Fruit fly (Drosophila melanogaster) whole organism, embryonic: ENCODE results near the gene NANS.

Experiments
- CG12104 ChIP-seq: fragments of 200-800 bp; sonication (Bioruptor generic); optimal IDR thresholded peaks from 3 replicates; lab custom pipeline; 2016; ENCODE audit warnings: missing biosample characterization, missing genetic modification characterization
- CG12659 ChIP-seq: fragments of 200-800 bp; sonication (Bioruptor generic); optimal IDR thresholded peaks from 3 replicates; lab custom pipeline; 2017; ENCODE audit warnings: mild to moderate bottlenecking, missing biosample characterization, missing genetic modification reagents, missing genetic modification characterization
- CG13287 ChIP-seq: fragments of 200-800 bp; sonication (Bioruptor generic); IDR thresholded peaks from 2 replicates; pipeline ENCODE4 v1.3.6; 2022; ENCODE audit warnings: missing biosample characterization, missing genetic modification characterization; ENCODE audit not compliant: partially characterized antibody
- CG15514 ChIP-seq: fragments of 200-800 bp; sonication (Bioruptor generic); optimal IDR thresholded peaks from 3 replicates; lab custom pipeline; 2017; ENCODE audit warnings: missing biosample characterization, missing genetic modification characterization, mild to moderate bottlenecking, moderate library complexity, missing genetic modification reagents
- CG30020 ChIP-seq: fragments of 200-800 bp; optimal IDR thresholded peaks from 2 replicates; lab custom pipeline; 2019; ENCODE audit warnings: missing biosample characterization, mild to moderate bottlenecking, missing genetic modification characterization, moderate library complexity
- CG31365 ChIP-seq: fragments of 200-800 bp; sonication (Bioruptor generic); optimal IDR thresholded peaks from 2 replicates; lab custom pipeline; 2018; ENCODE audit warnings: missing biosample characterization, mild to moderate bottlenecking, missing genetic modification characterization
- CG5245 ChIP-seq: fragments of 200-800 bp; sonication (Bioruptor generic); optimal IDR thresholded peaks from 3 replicates; lab custom pipeline; 2016; ENCODE audit warnings: missing biosample characterization, missing genetic modification characterization
- CG9437 ChIP-seq: fragments of 200-800 bp; sonication (Bioruptor generic); optimal IDR thresholded peaks from 2 replicates; lab custom pipeline; 2018; ENCODE audit warnings: missing biosample characterization, mild to moderate bottlenecking, missing genetic modification characterization
- CoRest ChIP-seq: fragments of 200-800 bp; sonication (Bioruptor generic); optimal IDR thresholded peaks from 3 replicates; lab custom pipeline; 2018; ENCODE audit warnings: missing biosample characterization, mild to moderate bottlenecking, missing genetic modification characterization, moderate library complexity
- Dp ChIP-seq: fragments of 200-800 bp; sonication (Bioruptor generic); optimal IDR thresholded peaks from 2 replicates; lab custom pipeline; 2018; ENCODE audit warnings: missing biosample characterization, mild to moderate bottlenecking, missing genetic modification characterization, moderate library complexity
- Ets65A ChIP-seq: fragments of 200-800 bp; sonication (Bioruptor generic); peaks from one replicate; lab custom pipeline; 2016; ENCODE audit warnings: missing biosample characterization, missing genetic modification characterization
- Ets97D ChIP-seq: fragments of 200-800 bp; sonication (Bioruptor generic); optimal IDR thresholded peaks from 3 replicates; lab custom pipeline; 2016; ENCODE audit warnings: missing biosample characterization, missing genetic modification characterization
- Hand ChIP-seq: fragments of 200-800 bp; sonication (Bioruptor generic); optimal IDR thresholded peaks from 2 replicates; lab custom pipeline; 2017; ENCODE audit warnings: mild to moderate bottlenecking, missing biosample characterization, missing genetic modification reagents, missing genetic modification characterization
- MBD-R2 ChIP-seq: fragments of 200-800 bp; sonication (Bioruptor generic); IDR thresholded peaks from 2 replicates; pipeline ENCODE4 v1.3.6; 2022; ENCODE audit warnings: missing biosample characterization, missing genetic modification characterization
- Neu2 ChIP-seq: fragments of 200-800 bp; sonication (Bioruptor generic); optimal IDR thresholded peaks from 3 replicates; lab custom pipeline; 2016; ENCODE audit warnings: missing biosample characterization, missing genetic modification characterization, borderline replicate concordance
- Oli ChIP-seq: fragments of 200-800 bp; sonication (Bioruptor generic); optimal IDR thresholded peaks from 2 replicates; lab custom pipeline; 2018; ENCODE audit warnings: missing biosample characterization, mild to moderate bottlenecking, missing genetic modification characterization, moderate library complexity
- Opbp ChIP-seq: fragments of 200-800 bp; sonication (Bioruptor generic); IDR thresholded peaks from 3 replicates; pipeline ENCODE4 v1.3.6; 2022; ENCODE audit warnings: missing biosample characterization, missing genetic modification characterization; ENCODE audit not compliant: partially characterized antibody
- Scr ChIP-seq: fragments of 200-800 bp; sonication (Bioruptor generic); IDR thresholded peaks from 2 replicates; pipeline ENCODE4 v1.3.6; 2022; ENCODE audit warnings: missing biosample characterization, missing genetic modification characterization; ENCODE audit not compliant: partially characterized antibody
- Side ChIP-seq: fragments of 200-800 bp; sonication (Bioruptor generic); optimal IDR thresholded peaks from 2 replicates; lab custom pipeline; 2016; ENCODE audit warnings: missing biosample characterization, missing genetic modification characterization
- YL-1 ChIP-seq: fragments of 200-800 bp; sonication (Bioruptor generic); optimal IDR thresholded peaks from 3 replicates; lab custom pipeline; 2017; ENCODE audit warnings: missing biosample characterization, mild to moderate bottlenecking, missing genetic modification characterization
- cg ChIP-seq: fragments of 200-800 bp; sonication (Bioruptor generic); optimal IDR thresholded peaks from 3 replicates; lab custom pipeline; 2019; ENCODE audit warnings: missing biosample characterization, mild to moderate bottlenecking, missing genetic modification characterization, moderate library complexity
- disco-r ChIP-seq: fragments of 200-800 bp; sonication (Bioruptor generic); optimal IDR thresholded peaks from 2 replicates; lab custom pipeline; 2016; ENCODE audit warnings: missing biosample characterization, missing genetic modification characterization
- eve ChIP-seq, 2 experiments: fragments of >200 bp; optimal IDR thresholded peaks; 2 replicates each; lab custom pipeline; 2017; ENCODE audit warnings: missing biosample characterization in 2 of 2, missing genetic modification characterization in 2 of 2
- ftz-f1 ChIP-seq: fragments of 200-800 bp; sonication (Bioruptor generic); optimal IDR thresholded peaks from 2 replicates; lab custom pipeline; 2016; ENCODE audit warnings: missing biosample characterization, missing genetic modification characterization
- hbn ChIP-seq: fragments of 200-800 bp; sonication (Bioruptor generic); IDR thresholded peaks from 2 replicates; pipeline ENCODE4 v1.3.6; 2022; ENCODE audit warnings: missing biosample characterization, missing genetic modification characterization; ENCODE audit not compliant: partially characterized antibody
- insv ChIP-seq, 2 experiments: fragments of 200-800 bp; sonication (Bioruptor generic); optimal IDR thresholded peaks; 3 replicates each; lab custom pipeline; 2016 to 2018; ENCODE audit warnings: missing biosample characterization in 2 of 2, missing genetic modification characterization in 2 of 2
- inv ChIP-seq: fragments of 200-800 bp; sonication (Bioruptor generic); IDR thresholded peaks from 2 replicates; pipeline ENCODE4 v1.3.6; 2022; ENCODE audit warnings: missing biosample characterization, missing genetic modification characterization; ENCODE audit not compliant: partially characterized antibody
- luna ChIP-seq: fragments of 200-800 bp; sonication (Bioruptor generic); optimal IDR thresholded peaks from 2 replicates; lab custom pipeline; 2016; ENCODE audit warnings: missing biosample characterization, missing genetic modification characterization
- nom ChIP-seq: fragments of 200-800 bp; sonication (Bioruptor generic); optimal IDR thresholded peaks from 2 replicates; lab custom pipeline; 2017; ENCODE audit warnings: missing biosample characterization, missing genetic modification characterization, mild to moderate bottlenecking, moderate library complexity, missing genetic modification reagents
- oc ChIP-seq: fragments of 200-800 bp; sonication (Bioruptor generic); optimal IDR thresholded peaks from 2 replicates; lab custom pipeline; 2018; ENCODE audit warnings: missing biosample characterization, mild to moderate bottlenecking, missing genetic modification characterization, moderate library complexity
- phol ChIP-seq: fragments of 200-800 bp; sonication (Bioruptor generic); optimal IDR thresholded peaks from 3 replicates; lab custom pipeline; 2018; ENCODE audit warnings: missing biosample characterization, mild to moderate bottlenecking, missing genetic modification characterization, moderate library complexity
- pum ChIP-seq: fragments of 200-800 bp; sonication (Bioruptor generic); optimal IDR thresholded peaks from 2 replicates; lab custom pipeline; 2016; ENCODE audit warnings: missing biosample characterization, missing genetic modification characterization
- sna ChIP-seq: fragments of 200-800 bp; sonication (Bioruptor generic); IDR thresholded peaks from 2 replicates; pipeline ENCODE4 v1.3.6; 2022; ENCODE audit warnings: missing biosample characterization, missing genetic modification characterization; ENCODE audit not compliant: partially characterized antibody
- unc-4 ChIP-seq: fragments of 200-800 bp; sonication (Bioruptor generic); IDR thresholded peaks from 2 replicates; pipeline ENCODE4 v1.3.6; 2022; ENCODE audit warnings: missing biosample characterization, missing genetic modification characterization; ENCODE audit not compliant: partially characterized antibody
- wek ChIP-seq: fragments of 200-800 bp; sonication (Bioruptor generic); optimal IDR thresholded peaks from 3 replicates; lab custom pipeline; 2018; ENCODE audit warnings: missing biosample characterization, mild to moderate bottlenecking, missing genetic modification characterization, moderate library complexity
- yki ChIP-seq: fragments of >200 bp; optimal IDR thresholded peaks from 3 replicates; lab custom pipeline; 2018
- zen ChIP-seq: fragments of 200-800 bp; sonication (Bioruptor generic); optimal IDR thresholded peaks from 3 replicates; lab custom pipeline; 2018; ENCODE audit warnings: missing biosample characterization, mild to moderate bottlenecking, missing genetic modification characterization, moderate library complexity
- zen2 ChIP-seq: fragments of 200-800 bp; sonication (Bioruptor generic); IDR thresholded peaks from 3 replicates; pipeline ENCODE4 v1.3.6; 2022; ENCODE audit warnings: missing biosample characterization, missing genetic modification characterization; ENCODE audit not compliant: partially characterized antibody

Gene NANS

DNA sequence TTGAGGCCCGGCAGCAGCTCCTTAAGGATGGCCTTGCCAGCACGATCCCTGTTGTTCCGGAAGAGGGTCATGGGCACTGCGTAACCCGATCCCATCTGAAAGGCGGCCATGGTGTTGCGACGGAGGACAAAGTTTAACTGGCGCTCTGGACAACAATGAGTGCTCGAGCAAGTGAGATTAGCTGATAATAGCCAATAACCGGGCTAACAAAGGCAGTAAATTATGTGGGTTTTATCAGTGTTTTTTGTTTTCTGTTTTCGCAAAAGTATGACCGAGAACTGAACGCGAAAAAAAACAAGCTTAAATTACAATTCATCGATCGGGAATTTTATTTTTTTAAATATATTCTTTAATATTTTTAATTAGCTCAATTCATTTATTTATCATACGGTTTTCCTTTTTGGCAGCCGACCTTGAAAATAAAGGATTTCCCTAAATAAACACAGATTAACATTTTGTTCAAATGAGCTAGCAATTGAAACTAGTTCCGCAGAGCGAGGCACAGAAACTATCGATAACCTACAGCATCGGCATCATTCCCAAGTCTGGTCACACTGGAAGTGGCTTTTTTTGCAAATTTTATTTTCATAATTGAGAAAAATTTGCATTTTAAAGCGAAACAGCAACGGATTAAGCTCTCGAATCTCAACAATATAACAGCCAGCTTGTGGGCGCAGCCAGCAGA is 13.0 kb upstream of the NANS start, which contains the start of the genes Dip-C and pps (continued):
- TF ChIP-seq unc-4 (GFP tag; lab: Robert Waterston, UW) (peak; percentile 79), zen2 (GFP tag; lab: Robert Waterston, UW) (peak; percentile 55; the same call in 2 of the 3 replicates), Hand (no peak), CoRest (peak; percentile 46), CG5245 (no peak), luna (GFP tag; lab: Kevin White, UChicago) (no peak), Scr (GFP tag; lab: Robert Waterston, UW) (peak; percentile 76), pum (no peak), phol (tag; lab: Kevin White, UChicago) (peak; percentile 46), CG13287 (peak; percentile 85), zen (peak; percentile 20), eve (GFP tag; optimal IDR thresholded peaks at IDR 0.05; lab: Kevin White, UChicago) (no peak), hbn (GFP tag; lab: Robert Waterston, UW) (peak; percentile 73), CG30020 (tag; lab: Kevin White, UChicago) (peak; percentile 27), wek (GFP tag; lab: Kevin White, UChicago) (peak; percentile 13), Ets97D (GFP tag; lab: Kevin White, UChicago) (no peak), Neu2 (GFP tag; lab: Kevin White, UChicago) (no peak), ftz-f1 (GFP tag; lab: Kevin White, UChicago) (peak; percentile 78), yki (lab: Kevin White, UChicago) (no peak), Dp (peak; percentile 29), Side (GFP tag; lab: Kevin White, UChicago) (no peak), CG12659 (GFP tag; lab: Kevin White, UChicago) (peak; percentile 63), Ets65A (GFP tag; lab: Kevin White, UChicago) (peak; percentile 22), CG15514 (GFP tag; lab: Kevin White, UChicago) (peak; percentile 99), MBD-R2 (GFP tag; lab: Robert Waterston, UW) (peak; percentile 84), YL-1 (GFP tag; lab: Kevin White, UChicago) (peak; percentile 84), cg (GFP tag; lab: Kevin White, UChicago) (no peak), disco-r (no peak), Opbp (GFP tag; lab: Robert Waterston, UW) (peak; percentile 70), CG31365 (no peak), inv (GFP tag; lab: Robert Waterston, UW) (peak; percentile 65), insv (GFP tag; optimal IDR thresholded peaks at IDR 0.05; lab: Kevin White, UChicago) (peak in 1 of 2 experiments; percentile 22), oc (tag; lab: Kevin White, UChicago) (no peak), CG9437 (GFP tag; lab: Kevin White, UChicago) (no peak), CG12104 (GFP tag; lab: Kevin White, UChicago) (peak; percentile 12), Oli (tag; lab: Kevin White, UChicago) (no peak), sna (GFP tag; lab: Robert Waterston, UW) (peak; percentile 62; the same call in 1 of the 2 replicates), nom (GFP tag; lab: Kevin White, UChicago) (peak; percentile 43)
